Comparison of ENCODE assay signal across 1 fruit fly cellular context in the genomic region with DNA sequence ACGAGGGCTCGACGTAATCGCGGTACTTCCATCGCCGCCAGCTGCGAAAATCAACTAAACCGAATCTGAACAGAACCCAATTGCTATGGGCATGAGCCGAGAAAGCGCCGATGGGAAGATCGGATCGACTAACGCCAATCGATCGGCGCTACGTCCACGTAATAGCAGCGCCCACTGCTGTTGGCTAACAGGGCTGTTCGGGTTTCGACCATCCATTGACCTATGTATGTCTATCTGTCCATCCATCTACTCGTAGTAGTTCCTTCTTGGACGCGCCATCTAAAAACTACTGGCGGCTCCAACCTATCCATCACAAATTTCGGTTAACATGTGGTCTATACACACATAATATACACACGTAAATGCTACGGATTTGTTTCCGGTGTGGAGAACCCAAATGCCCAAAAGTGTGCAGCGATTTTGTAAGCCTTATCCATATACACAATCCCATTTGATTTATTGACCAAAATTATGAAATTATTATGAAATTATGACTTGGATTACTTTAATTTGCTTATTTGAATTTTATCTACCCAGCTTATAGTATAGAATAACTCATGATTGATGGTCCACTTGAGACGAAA.
TF ChIP-seq lines count a peak whose summit lies in the region.

A gene (minus strand): TSS at position 51 of the 584 bp plus-strand sequence.

TF ChIP-seq in whole organism, embryonic, 481 proteins besides CTCF, POLR2A, EP300 and RAD21 (continued from another document):
- TF ChIP-seq grn (GFP tag; optimal IDR thresholded peaks at IDR 0.05; lab: Kevin White, UChicago) (no peak), CG12219 (GFP tag; optimal IDR thresholded peaks at IDR 0.05; lab: Kevin White, UChicago) (no peak), tap (tag; optimal IDR thresholded peaks at IDR 0.05; lab: Kevin White, UChicago) (no peak), CG2129 (GFP tag; IDR thresholded peaks at IDR 0.05; lab: Robert Waterston, UW; ENCODE audit: partially characterized antibody) (no peak), CG9727 (GFP tag; optimal IDR thresholded peaks at IDR 0.05; lab: Kevin White, UChicago) (no peak)
TF ChIP-seq in whole organism, embryonic: peak in this region for 20.
